Worm (Caenorhabditis elegans) whole organism, L2 larva: ENCODE data around the gene zmp-1.

Experiments
- C34F6.9 ChIP-seq: fragments of 150-350 bp; optimal IDR thresholded peaks from 2 replicates; lab custom pipeline; 2014; ENCODE audit warnings: missing biosample characterization, missing genetic modification characterization
- R02D3.7 ChIP-seq: fragments of 150-350 bp; optimal IDR thresholded peaks from 2 replicates; lab custom pipeline; 2014; ENCODE audit warnings: missing biosample characterization, missing genetic modification characterization
- ZK546.5 ChIP-seq: sonication (generic microtip); optimal IDR thresholded peaks from 2 replicates; lab custom pipeline; 2017; ENCODE audit warnings: missing biosample characterization, missing genetic modification characterization
- ama-1 ChIP-seq: fragments of 150-350 bp; optimal IDR thresholded peaks from 2 replicates; lab custom pipeline; 2018; ENCODE audit warnings: inconsistent platforms
- blmp-1 ChIP-seq: sonication (generic microtip); optimal IDR thresholded peaks from 2 replicates; lab custom pipeline; 2017; ENCODE audit warnings: missing genetic modification characterization, mild to moderate bottlenecking, missing compliant biosample characterization, antibody characterized with exemption, moderate library complexity; ENCODE audit not compliant: insufficient read depth
- ceh-16 ChIP-seq: fragments of 150-350 bp; optimal IDR thresholded peaks from 2 replicates; lab custom pipeline; 2014; ENCODE audit warnings: missing biosample characterization, missing genetic modification characterization
- ceh-82 ChIP-seq: fragments of 150-350 bp; optimal IDR thresholded peaks from 2 replicates; lab custom pipeline; 2014; ENCODE audit warnings: missing biosample characterization, missing genetic modification characterization
- crh-2 ChIP-seq: sonication (generic microtip); optimal IDR thresholded peaks from 2 replicates; lab custom pipeline; 2017; ENCODE audit warnings: missing biosample characterization, missing genetic modification characterization
- dmd-4 ChIP-seq: sonication (generic microtip); optimal IDR thresholded peaks from 2 replicates; lab custom pipeline; 2017; ENCODE audit warnings: missing biosample characterization, missing genetic modification characterization
- elt-1 ChIP-seq: fragments of 150-350 bp; optimal IDR thresholded peaks from 2 replicates; lab custom pipeline; 2014; ENCODE audit warnings: missing biosample characterization, missing genetic modification characterization
- elt-3 ChIP-seq: sonication (generic microtip); optimal IDR thresholded peaks from 2 replicates; lab custom pipeline; 2017; ENCODE audit warnings: missing biosample characterization, missing genetic modification characterization
- fos-1 ChIP-seq: fragments of 150-350 bp; optimal IDR thresholded peaks from 2 replicates; lab custom pipeline; 2014; ENCODE audit warnings: missing biosample characterization, missing genetic modification characterization
- gmeb-1 ChIP-seq: fragments of 150-350 bp; optimal IDR thresholded peaks from 2 replicates; lab custom pipeline; 2014; ENCODE audit warnings: missing biosample characterization, missing genetic modification characterization
- lin-11 ChIP-seq: fragments of 150-350 bp; sonication (generic microtip); optimal IDR thresholded peaks from 2 replicates; lab custom pipeline; 2014; ENCODE audit warnings: missing biosample characterization, missing genetic modification characterization, inconsistent platforms, mixed read lengths
- lin-13 ChIP-seq: fragments of 150-350 bp; optimal IDR thresholded peaks from 2 replicates; lab custom pipeline; 2014; ENCODE audit warnings: missing biosample characterization, missing genetic modification reagents, missing genetic modification characterization
- lin-39 ChIP-seq: fragments of 150-350 bp; optimal IDR thresholded peaks from 2 replicates; lab custom pipeline; 2014; ENCODE audit warnings: missing biosample characterization, missing genetic modification reagents, missing genetic modification characterization
- lsy-2 ChIP-seq, 2 experiments: fragments of 150-350 bp in 1 of 2; sonication (generic microtip) in 1 of 2; optimal IDR thresholded peaks; 2 replicates each; lab custom pipeline; 2014 to 2017; ENCODE audit warnings: missing biosample characterization in 2 of 2, missing genetic modification characterization in 2 of 2
- mbf-1 ChIP-seq: sonication (generic microtip); optimal IDR thresholded peaks from 2 replicates; lab custom pipeline; 2017; ENCODE audit warnings: missing biosample characterization, missing genetic modification characterization
- mdl-1 ChIP-seq, 2 experiments: fragments of 150-350 bp in 1 of 2; sonication (generic microtip) in 1 of 2; optimal IDR thresholded peaks; 2 replicates each; lab custom pipeline; 2017; ENCODE audit warnings: missing biosample characterization in 2 of 2, missing genetic modification characterization in 2 of 2
- nhr-11 ChIP-seq: fragments of 150-350 bp; optimal IDR thresholded peaks from 2 replicates; lab custom pipeline; 2014; ENCODE audit warnings: missing biosample characterization, missing genetic modification characterization
- nhr-12 ChIP-seq: fragments of 150-350 bp; optimal IDR thresholded peaks from 2 replicates; lab custom pipeline; 2014; ENCODE audit warnings: missing biosample characterization, missing genetic modification characterization
- nhr-129 ChIP-seq: fragments of 150-350 bp; optimal IDR thresholded peaks from 2 replicates; lab custom pipeline; 2014; ENCODE audit warnings: missing biosample characterization, missing genetic modification characterization
- nhr-21 ChIP-seq: fragments of 150-350 bp; optimal IDR thresholded peaks from 2 replicates; lab custom pipeline; 2014; ENCODE audit warnings: missing biosample characterization, missing genetic modification characterization
- nhr-23 ChIP-seq: fragments of 150-350 bp; optimal IDR thresholded peaks from 2 replicates; lab custom pipeline; 2014; ENCODE audit warnings: missing biosample characterization, missing genetic modification reagents, missing genetic modification characterization
- nhr-237 ChIP-seq: fragments of 150-350 bp; optimal IDR thresholded peaks from 2 replicates; lab custom pipeline; 2014; ENCODE audit warnings: missing biosample characterization, missing genetic modification characterization
- nhr-25 ChIP-seq: fragments of 150-350 bp; sonication (generic microtip); optimal IDR thresholded peaks from 3 replicates; lab custom pipeline; 2014; ENCODE audit warnings: missing biosample characterization, missing genetic modification characterization
- nhr-77 ChIP-seq: fragments of 150-350 bp; optimal IDR thresholded peaks from 2 replicates; lab custom pipeline; 2014; ENCODE audit warnings: missing biosample characterization, missing genetic modification characterization
- peb-1 ChIP-seq: fragments of 150-350 bp; optimal IDR thresholded peaks from 2 replicates; lab custom pipeline; 2014; ENCODE audit warnings: missing biosample characterization, missing genetic modification characterization
- sem-4 ChIP-seq: fragments of 150-350 bp; optimal IDR thresholded peaks from 2 replicates; lab custom pipeline; 2014; ENCODE audit warnings: missing biosample characterization, missing genetic modification reagents, missing genetic modification characterization
- skn-1 ChIP-seq: sonication (generic microtip); optimal IDR thresholded peaks from 2 replicates; lab custom pipeline; 2017; ENCODE audit warnings: missing biosample characterization, missing genetic modification characterization
- sma-3 ChIP-seq: sonication (generic microtip); optimal IDR thresholded peaks from 2 replicates; lab custom pipeline; 2016; ENCODE audit warnings: missing genetic modification reagents, missing genetic modification characterization, missing compliant biosample characterization
- snpc-4 ChIP-seq: fragments of 150-350 bp; optimal IDR thresholded peaks from 2 replicates; lab custom pipeline; 2014; ENCODE audit warnings: missing biosample characterization, missing genetic modification characterization
- unc-55 ChIP-seq: fragments of 150-350 bp; sonication (generic microtip); optimal IDR thresholded peaks from 3 replicates; lab custom pipeline; 2014; ENCODE audit warnings: missing biosample characterization, missing genetic modification reagents, missing genetic modification characterization
- unc-62 ChIP-seq: fragments of 150-350 bp; optimal IDR thresholded peaks from 2 replicates; lab custom pipeline; 2014; ENCODE audit warnings: missing biosample characterization, missing genetic modification reagents, missing genetic modification characterization
- ztf-1 ChIP-seq: fragments of 200-800 bp; sonication (Bioruptor generic); conservative IDR thresholded peaks from 2 replicates; pipeline ENCODE4 v1.3.6; 2022; ENCODE audit warnings: missing genetic modification characterization, missing compliant biosample characterization

The zmp-1 gene

ce11 chrIII:5883517-5883916 is 49.2 kb downstream of the zmp-1 start:
- TF ChIP-seq sem-4 (no peak), skn-1 (tag; lab: Kevin White, UChicago) (no peak)

ce11 chrIII:5882823-5883222 is 49.9 kb downstream of the zmp-1 start, which contains the start of gene F01F1.14:
Gene F01F1.14 (minus strand): TSS chrIII:5882923.
- no peak for TF ChIP-seq nhr-21 (tag; lab: Kevin White, UChicago)
- TF ChIP-seq nhr-77 (tag; lab: Kevin White, UChicago) = no peak
- no peak for TF ChIP-seq lin-13
- TF ChIP-seq ama-1 (lab: Kevin White, UChicago) = no peak
- no peak for TF ChIP-seq nhr-11 (tag; lab: Kevin White, UChicago)
- TF ChIP-seq skn-1 (tag; lab: Kevin White, UChicago) = no peak
- no peak for TF ChIP-seq crh-2
- no peak for TF ChIP-seq ztf-1
- no peak for TF ChIP-seq elt-3 (tag; lab: Kevin White, UChicago)
- no peak for TF ChIP-seq blmp-1 (tag; lab: Kevin White, UChicago)
- no peak for TF ChIP-seq R02D3.7
- TF ChIP-seq elt-1 = no peak
- TF ChIP-seq nhr-129 = no peak
- no peak for TF ChIP-seq mdl-1 (tag; optimal IDR thresholded peaks at IDR 0.05; lab: Kevin White, UChicago)
- TF ChIP-seq peb-1 (tag; lab: Kevin White, UChicago) = no peak
- no peak for TF ChIP-seq ceh-16 (tag; lab: Kevin White, UChicago)
- no peak for TF ChIP-seq lin-39 (tag; lab: Kevin White, UChicago)
- TF ChIP-seq nhr-25 = no peak
- TF ChIP-seq unc-62 (GFP tag; lab: Kevin White, UChicago) = no peak
- TF ChIP-seq ZK546.5 (tag; lab: Kevin White, UChicago) = no peak
- TF ChIP-seq, all 48 proteins: peak for 0

- TF ChIP-seq lin-11 (tag; lab: Kevin White, UChicago) (no peak), unc-55 (no peak), nhr-12 (tag; lab: Kevin White, UChicago) (no peak), ZK546.5 (tag; lab: Kevin White, UChicago) (no peak), dmd-4 (tag; lab: Kevin White, UChicago) (no peak), fos-1 (tag; lab: Kevin White, UChicago) (no peak), nhr-23 (tag; lab: Kevin White, UChicago) (no peak), ztf-1 (no peak), snpc-4 (tag; lab: Kevin White, UChicago) (no peak), mbf-1 (tag; lab: Kevin White, UChicago) (no peak), nhr-237 (tag; lab: Kevin White, UChicago) (no peak), nhr-129 (no peak), lin-39 (tag; lab: Kevin White, UChicago) (no peak), ceh-16 (tag; lab: Kevin White, UChicago) (no peak)
These were observed 50.5 kb downstream of the zmp-1 start for ce11 chrIII:5882284-5882683.

- TF ChIP-seq gmeb-1 (tag; lab: Kevin White, UChicago) (peak; percentile 1), R02D3.7 (no peak), mbf-1 (tag; lab: Kevin White, UChicago) (no peak), ZK546.5 (tag; lab: Kevin White, UChicago) (no peak), unc-55 (peak; percentile 55), sma-3 (no peak), sem-4 (no peak), nhr-21 (tag; lab: Kevin White, UChicago) (no peak), ceh-16 (tag; lab: Kevin White, UChicago) (no peak), lin-13 (peak; percentile 41), nhr-25 (peak; percentile 17), ceh-82 (tag; lab: Kevin White, UChicago) (no peak), nhr-12 (tag; lab: Kevin White, UChicago) (no peak), lsy-2 (tag; optimal IDR thresholded peaks at IDR 0.05; lab: Kevin White, UChicago) (peak; percentile 9 to 57), snpc-4 (tag; lab: Kevin White, UChicago) (no peak), C34F6.9 (tag; lab: Kevin White, UChicago) (peak; percentile 56), crh-2 (peak; percentile 52)
These were observed 53.3 kb downstream of the zmp-1 start, which contains the start of gene hpo-10 for ce11 chrIII:5879291-5879968. Gene hpo-10 (plus strand): TSS chrIII:5879489.
